Worm (Caenorhabditis elegans): ENCODE results near the gene mrps-10.

mrps-10 gene

ce11 chrIII:12971828-12972379 is 45.5 kb downstream of the mrps-10 start:
- TF ChIP-seq unc-39 (tag; optimal IDR thresholded peaks at IDR 0.05) (no peak), unc-62 (GFP tag; optimal IDR thresholded peaks at IDR 0.05) (peak; percentile 84), tbx-8 (GFP tag; optimal IDR thresholded peaks at IDR 0.05) (no peak), nhr-237 (tag; optimal IDR thresholded peaks at IDR 0.05) (no peak), ceh-83 (GFP tag; optimal IDR thresholded peaks at IDR 0.05) (no peak), nhr-12 (tag; optimal IDR thresholded peaks at IDR 0.05) (no peak), hlh-1 (tag; optimal IDR thresholded peaks at IDR 0.05) (peak; percentile 17), lin-32 (GFP tag; optimal IDR thresholded peaks at IDR 0.05) (no peak), ceh-39 (tag; optimal IDR thresholded peaks at IDR 0.05) (no peak), M03D4.4 (tag; optimal IDR thresholded peaks at IDR 0.05) (no peak), lin-13 (tag; optimal IDR thresholded peaks at IDR 0.05) (no peak), lsy-2 (tag; optimal IDR thresholded peaks at IDR 0.05) (peak; percentile 40), nhr-76 (tag; optimal IDR thresholded peaks at IDR 0.05) (no peak)

ce11 chrIII:12972398-12972797 is 46.0 kb downstream of the mrps-10 start, which contains the start of gene bckd-1A:
bckd-1A (minus strand) TSS chrIII:12972498.
- TF ChIP-seq ceh-43 (GFP tag; optimal IDR thresholded peaks at IDR 0.05), result no peak
- no peak for TF ChIP-seq bed-3 (GFP tag; optimal IDR thresholded peaks at IDR 0.05)
- no peak for TF ChIP-seq tbx-8 (GFP tag; optimal IDR thresholded peaks at IDR 0.05)
- TF ChIP-seq mep-1 (tag; optimal IDR thresholded peaks at IDR 0.05), result no peak
